Fruit fly (Drosophila melanogaster): ENCODE measurements around the gene CG17199.

DNA sequence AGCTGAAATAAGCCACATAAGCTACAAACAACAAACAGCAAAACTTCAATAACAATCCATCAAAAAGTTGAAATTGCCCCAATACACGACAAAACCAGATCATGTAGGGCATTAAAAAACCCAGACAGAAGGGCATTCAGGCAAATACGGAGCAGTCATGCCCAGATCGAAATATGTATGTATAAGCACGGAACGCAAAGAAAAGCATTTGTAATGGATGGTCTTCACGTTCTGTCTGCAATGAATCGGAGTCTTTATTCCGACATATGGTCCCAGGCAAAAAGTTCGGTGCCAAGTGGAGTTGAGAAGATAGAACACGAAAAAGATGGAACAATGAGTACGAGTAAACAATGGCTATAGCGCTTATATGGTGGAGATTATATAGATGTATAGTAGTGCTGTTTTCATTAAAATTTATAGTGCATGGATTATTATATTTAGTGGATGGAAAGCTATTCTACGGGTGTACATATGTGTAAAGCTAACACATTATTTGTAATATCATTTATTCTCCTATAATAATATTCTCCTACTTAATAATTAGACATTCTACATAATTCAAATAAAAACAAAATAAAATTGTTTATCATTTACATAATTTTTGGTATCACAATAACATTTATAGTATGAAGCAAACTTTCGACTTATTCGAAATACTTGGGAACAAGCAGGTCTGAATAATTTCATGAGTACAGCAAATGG is 46.8 kb upstream of the CG17199 start:
- TF ChIP-seq Mnt (GFP tag; optimal IDR thresholded peaks at IDR 0.05), result no peak
- no peak for TF ChIP-seq CG33017 (tag; optimal IDR thresholded peaks at IDR 0.05)
- TF ChIP-seq CG7045 (GFP tag; optimal IDR thresholded peaks at IDR 0.05), result no peak
- no peak for TF ChIP-seq cnc (optimal IDR thresholded peaks at IDR 0.05)
- TF ChIP-seq Clk (GFP tag; optimal IDR thresholded peaks at IDR 0.05), result no peak
- TF ChIP-seq kay (GFP tag; ENCODE audit: borderline replicate concordance), result no peak
- no peak for TF ChIP-seq CG5204 (GFP tag; optimal IDR thresholded peaks at IDR 0.05)
- no peak for TF ChIP-seq pad (GFP tag; optimal IDR thresholded peaks at IDR 0.05)
- no peak for TF ChIP-seq ovo (GFP tag; optimal IDR thresholded peaks at IDR 0.05)

Measured in whole organism, adult.